ENCODE assay signal across 4 worm cellular contexts in the genomic region with DNA sequence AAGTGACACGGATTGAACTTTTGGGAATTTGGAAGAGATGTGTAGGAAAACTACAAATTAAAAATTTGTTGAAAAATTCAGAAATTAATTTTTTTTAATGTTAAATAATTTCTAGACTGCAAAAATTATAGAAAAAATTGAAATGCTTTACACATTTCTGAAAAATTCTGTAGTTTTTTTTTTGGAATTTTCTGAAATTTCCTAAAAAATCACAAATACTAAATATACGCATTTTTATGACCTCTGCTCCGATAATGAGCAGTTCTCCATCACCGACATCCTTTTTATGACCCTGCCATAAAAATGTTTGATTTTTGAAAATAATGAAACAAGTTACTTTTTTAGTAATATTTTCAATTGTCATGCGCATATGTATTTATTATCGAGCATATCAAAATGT.
TF ChIP-seq lines count a peak whose summit lies in the region.

No protein-coding gene starts in this region.

TF ChIP-seq in whole organism, L2 larva, 48 proteins besides CTCF, POLR2A, EP300 and RAD21:
- TF ChIP-seq ceh-82 (tag; optimal IDR thresholded peaks at IDR 0.05; lab: Kevin White, UChicago), result no peak
- peak; percentile 50 for TF ChIP-seq fos-1 (tag; optimal IDR thresholded peaks at IDR 0.05; lab: Kevin White, UChicago)
- TF ChIP-seq nhr-77 (tag; optimal IDR thresholded peaks at IDR 0.05; lab: Kevin White, UChicago), result no peak
- TF ChIP-seq ztf-11 (tag; optimal IDR thresholded peaks at IDR 0.05; lab: Kevin White, UChicago), result no peak
- no peak for TF ChIP-seq peb-1 (tag; optimal IDR thresholded peaks at IDR 0.05; lab: Kevin White, UChicago)
- TF ChIP-seq lin-13 (GFP tag; optimal IDR thresholded peaks at IDR 0.05; lab: Kevin White, UChicago), result peak; percentile 6
- TF ChIP-seq nhr-10 (tag; optimal IDR thresholded peaks at IDR 0.05; lab: Kevin White, UChicago), result no peak
- TF ChIP-seq lsy-2 (tag; optimal IDR thresholded peaks at IDR 0.05; lab: Kevin White, UChicago), result no peak
- no peak for TF ChIP-seq nhr-6 (tag; optimal IDR thresholded peaks at IDR 0.05; lab: Kevin White, UChicago)
- no peak for TF ChIP-seq mdl-1 (tag; optimal IDR thresholded peaks at IDR 0.05; lab: Kevin White, UChicago)
- no peak for TF ChIP-seq lin-11 (tag; optimal IDR thresholded peaks at IDR 0.05; lab: Kevin White, UChicago)
- no peak for TF ChIP-seq dmd-4 (tag; optimal IDR thresholded peaks at IDR 0.05; lab: Kevin White, UChicago)

TF ChIP-seq in whole organism, L3 larva, 47 proteins besides CTCF, POLR2A, EP300 and RAD21:
- TF ChIP-seq elt-2 (tag; optimal IDR thresholded peaks at IDR 0.05; lab: Kevin White, UChicago) (peak; percentile 50), eor-1 (tag; optimal IDR thresholded peaks at IDR 0.05; lab: Kevin White, UChicago) (no peak), nhr-77 (tag; optimal IDR thresholded peaks at IDR 0.05; lab: Kevin White, UChicago) (peak; percentile 54), fos-1 (tag; optimal IDR thresholded peaks at IDR 0.05; lab: Kevin White, UChicago) (peak; percentile 9)
TF ChIP-seq in whole organism, L3 larva: peak in this region for 3.

TF ChIP-seq in whole organism, L4 larva, 104 proteins besides CTCF, POLR2A, EP300 and RAD21 (continues in another document):
- TF ChIP-seq Y48G9A.11 (GFP tag; IDR thresholded peaks at IDR 0.05; lab: Robert Waterston, UW), result no peak
- TF ChIP-seq mdt-29 (GFP tag; IDR thresholded peaks at IDR 0.05; lab: Robert Waterston, UW), result no peak
- no peak for TF ChIP-seq jun-1 (tag; optimal IDR thresholded peaks at IDR 0.05; lab: Kevin White, UChicago)
- no peak for TF ChIP-seq nhr-102 (tag; optimal IDR thresholded peaks at IDR 0.05; lab: Kevin White, UChicago)
- no peak for TF ChIP-seq daf-19 (GFP tag; conservative IDR thresholded peaks at IDR 0.05; lab: Robert Waterston, UW)
- peak; percentile 72 for TF ChIP-seq fos-1 (tag; optimal IDR thresholded peaks at IDR 0.05; lab: Kevin White, UChicago)
- no peak for TF ChIP-seq aha-1 (tag; lab: Kevin White, UChicago)
- TF ChIP-seq nhr-42 (GFP tag; IDR thresholded peaks at IDR 0.05; lab: Robert Waterston, UW), result no peak
- TF ChIP-seq Y5F2A.4 (GFP tag; optimal IDR thresholded peaks at IDR 0.05; lab: Kevin White, UChicago), result no peak
- TF ChIP-seq F44E2.7 (GFP tag; IDR thresholded peaks at IDR 0.05; lab: Robert Waterston, UW), result no peak
- no peak for TF ChIP-seq hif-1 (tag; optimal IDR thresholded peaks at IDR 0.05; lab: Kevin White, UChicago)
- TF ChIP-seq ama-1 (optimal IDR thresholded peaks at IDR 0.05; lab: Kevin White, UChicago), result no peak
- TF ChIP-seq nhr-76 (tag; optimal IDR thresholded peaks at IDR 0.05; lab: Kevin White, UChicago), result no peak
- no peak for TF ChIP-seq T26A8.4 (GFP tag; IDR thresholded peaks at IDR 0.05; lab: Robert Waterston, UW)
- no peak for TF ChIP-seq mep-1 (tag; optimal IDR thresholded peaks at IDR 0.05; lab: Kevin White, UChicago)
- TF ChIP-seq Y105C5A.15 (GFP tag; IDR thresholded peaks at IDR 0.05; lab: Robert Waterston, UW), result no peak
- no peak for TF ChIP-seq lir-3 (tag; optimal IDR thresholded peaks at IDR 0.05; lab: Kevin White, UChicago)
- TF ChIP-seq unc-130 (GFP tag; optimal IDR thresholded peaks at IDR 0.05; lab: Kevin White, UChicago), result no peak
- no peak for TF ChIP-seq nhr-41 (GFP tag; IDR thresholded peaks at IDR 0.05; lab: Robert Waterston, UW)
- TF ChIP-seq pha-4 (GFP tag; IDR thresholded peaks at IDR 0.05; lab: Robert Waterston, UW), result peak; percentile 29; the same call in 1 of the 2 replicates
- TF ChIP-seq pha-4 (tag; optimal IDR thresholded peaks at IDR 0.05; lab: Kevin White, UChicago), result no peak
- no peak for TF ChIP-seq lin-15B (tag; optimal IDR thresholded peaks at IDR 0.05; lab: Kevin White, UChicago)
- TF ChIP-seq daf-8 (GFP tag; IDR thresholded peaks at IDR 0.05; lab: Robert Waterston, UW), result no peak
- no peak for TF ChIP-seq lim-7 (GFP tag; IDR thresholded peaks at IDR 0.05; lab: Robert Waterston, UW)
- no peak for TF ChIP-seq ceh-32 (tag; optimal IDR thresholded peaks at IDR 0.05; lab: Kevin White, UChicago; ENCODE audit: poor library complexity)
- TF ChIP-seq nhr-6 (tag; optimal IDR thresholded peaks at IDR 0.05; lab: Kevin White, UChicago), result no peak
- TF ChIP-seq dmd-9 (GFP tag; IDR thresholded peaks at IDR 0.05; lab: Robert Waterston, UW), result no peak
- TF ChIP-seq dve-1 (tag; optimal IDR thresholded peaks at IDR 0.05; lab: Kevin White, UChicago; ENCODE audit: insufficient read depth), result peak; percentile 75
- TF ChIP-seq unc-39 (tag; optimal IDR thresholded peaks at IDR 0.05; lab: Kevin White, UChicago), result no peak
- no peak for TF ChIP-seq nhr-48 (tag; optimal IDR thresholded peaks at IDR 0.05; lab: Kevin White, UChicago)
- TF ChIP-seq nhr-10 (tag; optimal IDR thresholded peaks at IDR 0.05; lab: Kevin White, UChicago), result no peak
- no peak for TF ChIP-seq spr-1 (tag; optimal IDR thresholded peaks at IDR 0.05; lab: Kevin White, UChicago)
- TF ChIP-seq nhr-28 (tag; optimal IDR thresholded peaks at IDR 0.05; lab: Kevin White, UChicago), result peak; percentile 48
- TF ChIP-seq nhr-25 (tag; optimal IDR thresholded peaks at IDR 0.05; lab: Kevin White, UChicago; ENCODE audit: borderline replicate concordance, insufficient read depth), result no peak
- TF ChIP-seq mxl-2 (GFP tag; conservative IDR thresholded peaks at IDR 0.05; lab: Robert Waterston, UW), result no peak
- no peak for TF ChIP-seq mes-2 (tag; optimal IDR thresholded peaks at IDR 0.05; lab: Kevin White, UChicago; ENCODE audit: poor library complexity, severe bottlenecking)
- TF ChIP-seq snpc-4 (tag; optimal IDR thresholded peaks at IDR 0.05; lab: Kevin White, UChicago), result no peak
- TF ChIP-seq snpc-1.2 (GFP tag; IDR thresholded peaks at IDR 0.05; lab: Robert Waterston, UW), result no peak

TF ChIP-seq in whole organism, young adult, 124 proteins besides CTCF, POLR2A, EP300 and RAD21:
- peak; percentile 43 for TF ChIP-seq nhr-90 (tag; optimal IDR thresholded peaks at IDR 0.05; lab: Kevin White, UChicago)
- TF ChIP-seq Y53G8AR.9 (GFP tag; conservative IDR thresholded peaks at IDR 0.05; lab: Robert Waterston, UW), result peak; percentile 47; the same call in 1 of the 2 replicates
- peak; percentile 74 for TF ChIP-seq nhr-80 (tag; optimal IDR thresholded peaks at IDR 0.05; lab: Kevin White, UChicago)
- no peak for TF ChIP-seq ztf-28 (GFP tag; IDR thresholded peaks at IDR 0.05; lab: Robert Waterston, UW)
TF ChIP-seq in whole organism, young adult: peak in this region for 3.
